Fruit fly (Drosophila melanogaster) whole organism, embryonic: ENCODE data around the gene Ufd4.

Experiments
- Ada2b ChIP-seq: fragments of 200-800 bp; sonication (Bioruptor generic); IDR thresholded peaks from 2 replicates; pipeline ENCODE4 v1.3.6; 2022; ENCODE audit warnings: missing biosample characterization, missing genetic modification characterization
- CG10267 ChIP-seq: fragments of 200-800 bp; sonication (Bioruptor generic); optimal IDR thresholded peaks from 2 replicates; lab custom pipeline; 2018; ENCODE audit warnings: missing biosample characterization, mild to moderate bottlenecking, missing genetic modification characterization, moderate library complexity
- CG11695 ChIP-seq: fragments of 200-800 bp; sonication (Bioruptor generic); IDR thresholded peaks from 3 replicates; pipeline ENCODE4 v1.3.6; 2022; ENCODE audit warnings: missing biosample characterization, missing genetic modification characterization
- CG12104 ChIP-seq: fragments of 200-800 bp; sonication (Bioruptor generic); optimal IDR thresholded peaks from 3 replicates; lab custom pipeline; 2016; ENCODE audit warnings: missing biosample characterization, missing genetic modification characterization
- CG12744 ChIP-seq: fragments of 200-800 bp; sonication (Bioruptor generic); optimal IDR thresholded peaks from 2 replicates; lab custom pipeline; 2016; ENCODE audit warnings: missing biosample characterization, missing genetic modification characterization
- CG12769 ChIP-seq: fragments of 200-800 bp; sonication (Bioruptor generic); optimal IDR thresholded peaks from 2 replicates; lab custom pipeline; 2019; ENCODE audit warnings: missing biosample characterization, mild to moderate bottlenecking, missing genetic modification characterization, moderate library complexity
- CG1529 ChIP-seq: fragments of 200-800 bp; sonication (Bioruptor generic); optimal IDR thresholded peaks from 3 replicates; lab custom pipeline; 2018; ENCODE audit warnings: missing biosample characterization, missing genetic modification characterization
- CG17829 ChIP-seq: fragments of 200-800 bp; optimal IDR thresholded peaks from 2 replicates; lab custom pipeline; 2019; ENCODE audit warnings: missing biosample characterization, mild to moderate bottlenecking, missing genetic modification characterization, moderate library complexity
- CG2120 ChIP-seq: fragments of 200-800 bp; sonication (Bioruptor generic); optimal IDR thresholded peaks from 3 replicates; lab custom pipeline; 2016; ENCODE audit warnings: missing biosample characterization, missing genetic modification characterization
- CG2678 ChIP-seq: fragments of 200-800 bp; sonication (Bioruptor generic); optimal IDR thresholded peaks from 3 replicates; lab custom pipeline; 2019; ENCODE audit warnings: missing biosample characterization, mild to moderate bottlenecking, missing genetic modification characterization, moderate library complexity
- CG31224 ChIP-seq: fragments of 200-800 bp; sonication (Bioruptor generic); IDR thresholded peaks from 2 replicates; pipeline ENCODE4 v1.3.6; 2022; ENCODE audit warnings: missing biosample characterization, missing genetic modification characterization
- CG34376 ChIP-seq: fragments of 200-800 bp; sonication (Bioruptor generic); optimal IDR thresholded peaks from 2 replicates; lab custom pipeline; 2018; ENCODE audit warnings: missing biosample characterization, mild to moderate bottlenecking, missing genetic modification characterization
- CG4617 ChIP-seq: fragments of 200-800 bp; sonication (Bioruptor generic); optimal IDR thresholded peaks from 3 replicates; lab custom pipeline; 2016; ENCODE audit warnings: missing biosample characterization, missing genetic modification characterization, borderline replicate concordance
- CG6654 ChIP-seq: fragments of 200-800 bp; sonication (Bioruptor generic); optimal IDR thresholded peaks from 2 replicates; lab custom pipeline; 2017; ENCODE audit warnings: missing biosample characterization, mild to moderate bottlenecking, missing genetic modification characterization
- CG8089 ChIP-seq: fragments of 200-800 bp; sonication (Bioruptor generic); optimal IDR thresholded peaks from 3 replicates; lab custom pipeline; 2016; ENCODE audit warnings: missing biosample characterization, missing genetic modification characterization
- CHES-1-like ChIP-seq: fragments of 200-800 bp; sonication (Bioruptor generic); optimal IDR thresholded peaks from 2 replicates; lab custom pipeline; 2016; ENCODE audit warnings: missing biosample characterization, missing genetic modification characterization
- D19A ChIP-seq: fragments of 200-800 bp; optimal IDR thresholded peaks from 3 replicates; lab custom pipeline; 2019; ENCODE audit warnings: missing biosample characterization, mild to moderate bottlenecking, missing genetic modification characterization, moderate library complexity
- Dek ChIP-seq: fragments of 200-800 bp; sonication (Bioruptor generic); optimal IDR thresholded peaks from 3 replicates; lab custom pipeline; 2019; ENCODE audit warnings: missing biosample characterization, mild to moderate bottlenecking, missing genetic modification characterization, moderate library complexity
- H15 ChIP-seq: fragments of 200-800 bp; sonication (Bioruptor generic); IDR thresholded peaks from 3 replicates; pipeline ENCODE4 v1.3.6; 2022; ENCODE audit warnings: missing biosample characterization, missing genetic modification characterization
- Hr3 ChIP-seq: fragments of 200-800 bp; sonication (Bioruptor generic); optimal IDR thresholded peaks from 3 replicates; lab custom pipeline; 2016; ENCODE audit warnings: missing biosample characterization, missing genetic modification characterization
- MESR4 ChIP-seq: fragments of 200-800 bp; sonication (Bioruptor generic); optimal IDR thresholded peaks from 2 replicates; lab custom pipeline; 2018; ENCODE audit warnings: missing biosample characterization, mild to moderate bottlenecking, missing genetic modification characterization, moderate library complexity
- Med ChIP-seq: fragments of 200-800 bp; sonication (Bioruptor generic); peaks from one replicate; lab custom pipeline; 2016; ENCODE audit warnings: missing biosample characterization, missing genetic modification characterization, mild to moderate bottlenecking, inconsistent platforms, moderate library complexity
- Myb ChIP-seq: fragments of 200-800 bp; sonication (Bioruptor generic); optimal IDR thresholded peaks from 2 replicates; lab custom pipeline; 2016; ENCODE audit warnings: missing biosample characterization, missing genetic modification characterization
- NC2α ChIP-seq: fragments of 200-800 bp; sonication (Bioruptor generic); optimal IDR thresholded peaks from 2 replicates; lab custom pipeline; 2016; ENCODE audit warnings: missing biosample characterization, missing genetic modification characterization
- Nf-YC ChIP-seq: fragments of 200-800 bp; optimal IDR thresholded peaks from 3 replicates; lab custom pipeline; 2019; ENCODE audit warnings: missing biosample characterization, mild to moderate bottlenecking, missing genetic modification characterization, moderate library complexity
- Pdp1 ChIP-seq, 2 experiments: fragments of 200-800 bp; sonication (Bioruptor generic); optimal IDR thresholded peaks; 3 replicates each; lab custom pipeline; 2016; ENCODE audit warnings: missing biosample characterization in 2 of 2, missing genetic modification characterization in 2 of 2, mild to moderate bottlenecking in 1 of 2, moderate library complexity in 1 of 2
- Sin3A ChIP-seq: fragments of >200 bp; optimal IDR thresholded peaks from 2 replicates; lab custom pipeline; 2018
- Six4 ChIP-seq: fragments of 200-800 bp; sonication (Bioruptor generic); optimal IDR thresholded peaks from 2 replicates; lab custom pipeline; 2016; ENCODE audit warnings: missing biosample characterization, missing genetic modification characterization
- Sry-δ ChIP-seq: fragments of 200-800 bp; sonication (Bioruptor generic); optimal IDR thresholded peaks from 2 replicates; lab custom pipeline; 2016; ENCODE audit warnings: missing biosample characterization, missing genetic modification characterization
- Ssrp ChIP-seq: fragments of 200-800 bp; sonication (Bioruptor generic); optimal IDR thresholded peaks from 2 replicates; lab custom pipeline; 2018; ENCODE audit warnings: missing biosample characterization, mild to moderate bottlenecking, missing genetic modification characterization, moderate library complexity
- Vsx1 ChIP-seq: fragments of 200-800 bp; sonication (Bioruptor generic); optimal IDR thresholded peaks from 2 replicates; lab custom pipeline; 2017; ENCODE audit warnings: missing biosample characterization, mild to moderate bottlenecking, missing genetic modification characterization, missing genetic modification reagents
- Xbp1 ChIP-seq: fragments of 200-800 bp; sonication (Bioruptor generic); optimal IDR thresholded peaks from 3 replicates; lab custom pipeline; 2016; ENCODE audit warnings: missing biosample characterization, mild to moderate bottlenecking, missing genetic modification characterization
- ase ChIP-seq: fragments of 200-800 bp; sonication (Bioruptor generic); IDR thresholded peaks from 3 replicates; pipeline ENCODE4 v1.3.6; 2022; ENCODE audit warnings: missing biosample characterization, missing genetic modification characterization
- bowl ChIP-seq: fragments of 200-800 bp; sonication (Bioruptor generic); IDR thresholded peaks from 2 replicates; pipeline ENCODE4 v1.3.6; 2022; ENCODE audit warnings: missing biosample characterization, missing genetic modification characterization
- caup ChIP-seq: fragments of 200-800 bp; sonication (Bioruptor generic); optimal IDR thresholded peaks from 3 replicates; lab custom pipeline; 2017; ENCODE audit warnings: missing biosample characterization, mild to moderate bottlenecking, missing genetic modification characterization, moderate library complexity; ENCODE audit not compliant: severe bottlenecking
- cwo ChIP-seq: fragments of 200-800 bp; sonication (Bioruptor generic); optimal IDR thresholded peaks from 3 replicates; lab custom pipeline; 2017; ENCODE audit warnings: missing biosample characterization, missing genetic modification characterization, mild to moderate bottlenecking, moderate library complexity, missing genetic modification reagents
- en ChIP-seq: fragments of 200-800 bp; sonication (Bioruptor generic); optimal IDR thresholded peaks from 2 replicates; lab custom pipeline; 2016; ENCODE audit warnings: missing biosample characterization, missing genetic modification characterization
- jumu ChIP-seq: fragments of 200-800 bp; sonication (Bioruptor generic); optimal IDR thresholded peaks from 3 replicates; lab custom pipeline; 2016; ENCODE audit warnings: missing biosample characterization, missing genetic modification characterization
- ken ChIP-seq: fragments of 200-800 bp; sonication (Bioruptor generic); IDR thresholded peaks from 3 replicates; pipeline ENCODE4 v1.3.6; 2022; ENCODE audit warnings: missing biosample characterization, missing genetic modification characterization
- lab ChIP-seq: fragments of 200-800 bp; sonication (Bioruptor generic); optimal IDR thresholded peaks from 3 replicates; lab custom pipeline; 2017; ENCODE audit warnings: missing biosample characterization, missing genetic modification characterization, mild to moderate bottlenecking, moderate library complexity, missing genetic modification reagents
- lola ChIP-seq, 3 experiments: fragments of >200 bp in 2 of 3; fragments of 200-800 bp in 1 of 3; sonication (Bioruptor generic) in 1 of 3; optimal IDR thresholded peaks; 2 replicates each; lab custom pipeline; 2017 to 2019; ENCODE audit warnings: missing biosample characterization in 3 of 3, missing genetic modification characterization in 3 of 3, mild to moderate bottlenecking in 1 of 3, moderate library complexity in 1 of 3
- nmo ChIP-seq: fragments of 200-800 bp; sonication (Bioruptor generic); optimal IDR thresholded peaks from 2 replicates; lab custom pipeline; 2018; ENCODE audit warnings: missing biosample characterization, mild to moderate bottlenecking, missing genetic modification characterization, moderate library complexity
- repo ChIP-seq: fragments of 200-800 bp; sonication (Bioruptor generic); optimal IDR thresholded peaks from 2 replicates; lab custom pipeline; 2016; ENCODE audit warnings: missing biosample characterization, missing genetic modification characterization
- seq ChIP-seq: fragments of 200-800 bp; sonication (Bioruptor generic); IDR thresholded peaks from 2 replicates; pipeline ENCODE4 v1.3.6; 2022; ENCODE audit warnings: missing biosample characterization, missing genetic modification characterization
- shn ChIP-seq: fragments of 200-800 bp; sonication (Bioruptor generic); optimal IDR thresholded peaks from 3 replicates; lab custom pipeline; 2016; ENCODE audit warnings: missing biosample characterization, missing genetic modification characterization
- slou ChIP-seq: fragments of 200-800 bp; sonication (Bioruptor generic); optimal IDR thresholded peaks from 3 replicates; lab custom pipeline; 2016; ENCODE audit warnings: missing biosample characterization, missing genetic modification characterization
- so ChIP-seq: fragments of 200-800 bp; sonication (Bioruptor generic); IDR thresholded peaks from 3 replicates; pipeline ENCODE4 v1.3.6; 2022; ENCODE audit warnings: missing biosample characterization, missing genetic modification characterization
- usp ChIP-seq: fragments of >200 bp; optimal IDR thresholded peaks from 2 replicates; lab custom pipeline; 2017; ENCODE audit warnings: missing biosample characterization, missing genetic modification characterization
- vnd ChIP-seq: fragments of 200-800 bp; sonication (Bioruptor generic); IDR thresholded peaks from 3 replicates; pipeline ENCODE4 v1.3.6; 2022; ENCODE audit warnings: missing biosample characterization, missing genetic modification characterization; ENCODE audit not compliant: partially characterized antibody
- wdn ChIP-seq: fragments of 200-800 bp; sonication (Bioruptor generic); IDR thresholded peaks from 2 replicates; pipeline ENCODE4 v1.3.6; 2022; ENCODE audit warnings: missing biosample characterization, missing genetic modification characterization
- yki ChIP-seq: fragments of >200 bp; optimal IDR thresholded peaks from 3 replicates; lab custom pipeline; 2018

The Ufd4 gene

dm6 chr2L:10292066-10292560, at the start of gene Ufd4:
Gene Ufd4 (minus strand): TSS chr2L:10292365.
- TF ChIP-seq shn (GFP tag; lab: Kevin White, UChicago), result peak; percentile 33
- no peak for TF ChIP-seq vnd (GFP tag; lab: Robert Waterston, UW)
- TF ChIP-seq lola (GFP tag; optimal IDR thresholded peaks at IDR 0.05; lab: Kevin White, UChicago), result peak in 1 of 3 experiments; percentile 66
- TF ChIP-seq Vsx1 (GFP tag; lab: Kevin White, UChicago), result no peak
- TF ChIP-seq Pdp1 (GFP tag; optimal IDR thresholded peaks at IDR 0.05; lab: Kevin White, UChicago), result peak; percentile 45 to 80
- TF ChIP-seq Xbp1 (GFP tag; lab: Kevin White, UChicago), result peak; percentile 76
- TF ChIP-seq H15 (GFP tag; lab: Robert Waterston, UW), result no peak
- no peak for TF ChIP-seq slou
- TF ChIP-seq Sin3A (lab: Kevin White, UChicago), result no peak
- no peak for TF ChIP-seq CG31224
- no peak for TF ChIP-seq bowl (GFP tag; lab: Robert Waterston, UW)
- peak; percentile 42 for TF ChIP-seq CHES-1-like
- no peak for TF ChIP-seq CG6654 (GFP tag; lab: Kevin White, UChicago)
- TF ChIP-seq CG34376 (GFP tag; lab: Kevin White, UChicago), result peak; percentile 38
- TF ChIP-seq Ada2b (GFP tag; lab: Robert Waterston, UW), result peak; percentile 65
- TF ChIP-seq CG2678, result no peak
- no peak for TF ChIP-seq seq
- peak; percentile 95 for TF ChIP-seq Med (GFP tag; lab: Kevin White, UChicago)
- TF ChIP-seq CG11695 (GFP tag; lab: Robert Waterston, UW), result peak; percentile 63; the same call in 2 of the 3 replicates
- peak; percentile 79 for TF ChIP-seq CG2120
- TF ChIP-seq wdn (GFP tag; lab: Robert Waterston, UW), result 0 out of 2 replicates have a peak, but pooled peaks have one; percentile 41
- TF ChIP-seq Nf-YC (tag; lab: Kevin White, UChicago), result peak; percentile 78
- TF ChIP-seq Myb (GFP tag; lab: Kevin White, UChicago), result peak; percentile 21
- no peak for TF ChIP-seq CG1529 (GFP tag; lab: Kevin White, UChicago)
- TF ChIP-seq Six4 (GFP tag; lab: Kevin White, UChicago), result peak; percentile 29
- no peak for TF ChIP-seq NC2α
- no peak for TF ChIP-seq ase (GFP tag; lab: Robert Waterston, UW)
- peak; percentile 30 for TF ChIP-seq Hr3 (GFP tag; lab: Kevin White, UChicago)
- TF ChIP-seq CG4617 (GFP tag; lab: Kevin White, UChicago), result peak; percentile 68
- no peak for TF ChIP-seq CG12769
- TF ChIP-seq yki (lab: Kevin White, UChicago), result no peak
- no peak for TF ChIP-seq lab
- peak; percentile 68 for TF ChIP-seq Ssrp (tag; lab: Kevin White, UChicago)
- peak; percentile 74 for TF ChIP-seq CG10267 (tag; lab: Kevin White, UChicago)
- peak; percentile 25 for TF ChIP-seq repo (GFP tag; lab: Kevin White, UChicago)
- peak; percentile 87 for TF ChIP-seq Sry-δ (GFP tag; lab: Kevin White, UChicago)
- peak; percentile 77 for TF ChIP-seq MESR4
- TF ChIP-seq usp, result no peak
- TF ChIP-seq caup (GFP tag; lab: Kevin White, UChicago), result no peak
- TF ChIP-seq CG12744 (GFP tag; lab: Kevin White, UChicago), result peak; percentile 61
- TF ChIP-seq cwo, result no peak
- TF ChIP-seq D19A (tag; lab: Kevin White, UChicago), result no peak
- TF ChIP-seq jumu (GFP tag; lab: Kevin White, UChicago), result peak; percentile 36
- no peak; the same call in 2 of the 3 replicates for TF ChIP-seq ken
- peak; percentile 75 for TF ChIP-seq nmo (GFP tag; lab: Kevin White, UChicago)
- peak; percentile 83 for TF ChIP-seq CG17829
- peak; percentile 14 for TF ChIP-seq CG8089 (GFP tag; lab: Kevin White, UChicago)
- no peak; the same call in 2 of the 3 replicates for TF ChIP-seq so (GFP tag; lab: Robert Waterston, UW)
- no peak for TF ChIP-seq en (GFP tag; lab: Kevin White, UChicago)
- peak; percentile 61 for TF ChIP-seq CG12104 (GFP tag; lab: Kevin White, UChicago)
- no peak for TF ChIP-seq Dek (tag; lab: Kevin White, UChicago)
